Worm (Caenorhabditis elegans) whole organism, young adult: ENCODE results near the gene gmpr-1.

ENCODE experiments used
- F52B5.7 ChIP-seq: sonication (generic microtip); optimal IDR thresholded peaks from 2 replicates; lab custom pipeline; 2016; ENCODE audit warnings: mild to moderate bottlenecking, missing genetic modification characterization, missing compliant biosample characterization
- F57A8.1 ChIP-seq: fragments of 200-800 bp; sonication (Bioruptor generic); optimal IDR thresholded peaks from 2 replicates; lab custom pipeline; 2018; ENCODE audit warnings: mild to moderate bottlenecking, missing genetic modification characterization, moderate library complexity, missing compliant biosample characterization
- K12H6.12 ChIP-seq: fragments of 200-800 bp; sonication (Bioruptor generic); optimal IDR thresholded peaks from 2 replicates; lab custom pipeline; 2018; ENCODE audit warnings: mild to moderate bottlenecking, missing genetic modification characterization, missing compliant biosample characterization
- Y53F4B.3 ChIP-seq: fragments of 200-800 bp; sonication (Bioruptor generic); IDR thresholded peaks from 2 replicates; pipeline ENCODE4 v1.3.6; 2022; ENCODE audit warnings: missing genetic modification reagents, missing genetic modification characterization, missing compliant biosample characterization
- akir-1 ChIP-seq: fragments of 200-800 bp; sonication (Bioruptor generic); optimal IDR thresholded peaks from 2 replicates; lab custom pipeline; 2018; ENCODE audit warnings: mild to moderate bottlenecking, missing genetic modification characterization, moderate library complexity, missing compliant biosample characterization
- bed-2 ChIP-seq: fragments of 200-800 bp; sonication (Bioruptor generic); IDR thresholded peaks from 2 replicates; pipeline ENCODE4 v1.3.6; 2022; ENCODE audit warnings: missing genetic modification reagents, missing genetic modification characterization, missing compliant biosample characterization
- cebp-1 ChIP-seq, 2 experiments: fragments of 200-800 bp in 1 of 2; sonication (Bioruptor generic) in 1 of 2; sonication (generic microtip) in 1 of 2; IDR thresholded peaks in 1 of 2; optimal IDR thresholded peaks in 1 of 2; 2 replicates each; pipeline versions ENCODE4 v1.3.6 to Lab custom; 2017 to 2022; ENCODE audit warnings: missing compliant biosample characterization in 2 of 2, missing genetic modification characterization in 2 of 2, mild to moderate bottlenecking in 1 of 2, missing genetic modification reagents in 1 of 2, moderate library complexity in 1 of 2
- ceh-100 ChIP-seq: fragments of 200-800 bp; sonication (Bioruptor generic); IDR thresholded peaks from 2 replicates; pipeline ENCODE4 v1.3.6; 2022; ENCODE audit warnings: missing genetic modification reagents, missing genetic modification characterization, missing compliant biosample characterization
- ceh-58 ChIP-seq: fragments of 200-800 bp; sonication (Bioruptor generic); IDR thresholded peaks from 2 replicates; pipeline ENCODE4 v1.3.6; 2022; ENCODE audit warnings: missing genetic modification characterization, missing compliant biosample characterization
- chd-7 ChIP-seq: sonication (generic microtip); optimal IDR thresholded peaks from 2 replicates; lab custom pipeline; 2016; ENCODE audit warnings: mild to moderate bottlenecking, missing genetic modification characterization, moderate library complexity, missing compliant biosample characterization
- dpff-1 ChIP-seq: sonication (generic microtip); optimal IDR thresholded peaks from 2 replicates; lab custom pipeline; 2017; ENCODE audit warnings: mild to moderate bottlenecking, missing genetic modification characterization, missing compliant biosample characterization
- egrh-3 ChIP-seq: fragments of 200-800 bp; sonication (Bioruptor generic); IDR thresholded peaks from 2 replicates; pipeline ENCODE4 v1.3.6; 2022; ENCODE audit warnings: missing genetic modification reagents, missing genetic modification characterization, missing compliant biosample characterization
- him-1 ChIP-seq: sonication (generic microtip); optimal IDR thresholded peaks from 2 replicates; lab custom pipeline; 2016; ENCODE audit warnings: missing genotype, missing genetic modification reagents, missing genetic modification characterization, missing compliant biosample characterization
- hlh-12 ChIP-seq: sonication (generic microtip); optimal IDR thresholded peaks from 2 replicates; lab custom pipeline; 2016; ENCODE audit warnings: missing genetic modification characterization, missing compliant biosample characterization
- hmg-20 ChIP-seq: fragments of 200-800 bp; sonication (Bioruptor generic); IDR thresholded peaks from 2 replicates; pipeline ENCODE4 v1.3.6; 2022; ENCODE audit warnings: missing genetic modification reagents, missing genetic modification characterization, missing compliant biosample characterization
- lag-1 ChIP-seq: fragments of 200-800 bp; sonication (Bioruptor generic); IDR thresholded peaks from 2 replicates; pipeline ENCODE4 v1.3.6; 2022; ENCODE audit warnings: missing genetic modification reagents, missing genetic modification characterization, missing compliant biosample characterization
- lin-26 ChIP-seq: fragments of 200-800 bp; sonication (Bioruptor generic); IDR thresholded peaks from 2 replicates; pipeline ENCODE4 v1.3.6; 2022; ENCODE audit warnings: missing genetic modification reagents, missing genetic modification characterization, missing compliant biosample characterization
- lin-35 ChIP-seq, 3 experiments: fragments of 150-350 bp in 2 of 3; sonication (generic microtip) in 1 of 3; optimal IDR thresholded peaks; 2 replicates each; lab custom pipeline; 2014 to 2018; ENCODE audit warnings: missing biosample characterization in 3 of 3, missing genetic modification characterization in 3 of 3, missing genetic modification reagents in 3 of 3
- lin-54 ChIP-seq: fragments of 200-800 bp; sonication (Bioruptor generic); optimal IDR thresholded peaks from 2 replicates; lab custom pipeline; 2018; ENCODE audit warnings: mild to moderate bottlenecking, missing genetic modification characterization, missing compliant biosample characterization
- madf-6 ChIP-seq: fragments of 200-800 bp; sonication (Bioruptor generic); IDR thresholded peaks from 2 replicates; pipeline ENCODE4 v1.3.6; 2022; ENCODE audit warnings: missing genetic modification reagents, missing genetic modification characterization, missing compliant biosample characterization
- madf-8 ChIP-seq: fragments of 200-800 bp; sonication (Bioruptor generic); conservative IDR thresholded peaks from 2 replicates; pipeline ENCODE4 v1.3.6; 2022; ENCODE audit warnings: missing genetic modification reagents, missing genetic modification characterization, missing compliant biosample characterization
- mcd-1 ChIP-seq: fragments of 200-800 bp; sonication (Bioruptor generic); IDR thresholded peaks from 2 replicates; pipeline ENCODE4 v1.3.6; 2022; ENCODE audit warnings: missing genetic modification reagents, missing genetic modification characterization, missing compliant biosample characterization
- mxl-1 ChIP-seq: sonication (generic microtip); optimal IDR thresholded peaks from 2 replicates; lab custom pipeline; 2016; ENCODE audit warnings: missing genetic modification characterization, missing compliant biosample characterization
- nhr-120 ChIP-seq: fragments of 200-800 bp; sonication (Bioruptor generic); IDR thresholded peaks from 2 replicates; pipeline ENCODE4 v1.3.6; 2022; ENCODE audit warnings: missing genetic modification characterization, missing compliant biosample characterization
- rec-8 ChIP-seq, 2 experiments: sonication (generic microtip); optimal IDR thresholded peaks; 2 replicates each; lab custom pipeline; 2016; ENCODE audit warnings: mild to moderate bottlenecking in 2 of 2, missing genetic modification characterization in 2 of 2, missing genetic modification reagents in 2 of 2, missing genotype in 2 of 2, missing biosample characterization in 1 of 2, missing compliant biosample characterization in 1 of 2, moderate library complexity in 1 of 2
- somi-1 ChIP-seq: fragments of 200-800 bp; sonication (Bioruptor generic); optimal IDR thresholded peaks from 2 replicates; lab custom pipeline; 2018; ENCODE audit warnings: mild to moderate bottlenecking, missing genetic modification characterization, missing compliant biosample characterization
- unc-130 ChIP-seq: sonication (generic microtip); optimal IDR thresholded peaks from 2 replicates; lab custom pipeline; 2016; ENCODE audit warnings: missing genetic modification reagents, missing genetic modification characterization, missing compliant biosample characterization

The gmpr-1 gene

ce11 chrV:4341736-4342135 lies 29.4 kb downstream of the gmpr-1 start:
- TF ChIP-seq cebp-1 (GFP tag; IDR thresholded peaks at IDR 0.05; lab: Robert Waterston, UW), result peak; percentile 72; the same call in 1 of the 2 replicates
- TF ChIP-seq cebp-1 (tag; optimal IDR thresholded peaks at IDR 0.05; lab: Kevin White, UChicago), result peak; percentile 88
- no peak for TF ChIP-seq him-1 (tag; lab: Kevin White, UChicago)
- TF ChIP-seq, all 124 proteins: peak for 1

- TF ChIP-seq mcd-1 (GFP tag; lab: Robert Waterston, UW) (peak; percentile 17; the same call in 1 of the 2 replicates), unc-130 (GFP tag; lab: Kevin White, UChicago) (no peak), chd-7 (tag; lab: Kevin White, UChicago) (no peak), F57A8.1 (GFP tag; lab: Kevin White, UChicago) (no peak), madf-6 (GFP tag; lab: Robert Waterston, UW) (0 out of 2 replicates have a peak, but pooled peaks have one; percentile 26), lin-26 (no peak), K12H6.12 (tag; lab: Kevin White, UChicago) (no peak), ceh-58 (GFP tag; lab: Robert Waterston, UW) (no peak), lag-1 (GFP tag; lab: Robert Waterston, UW) (no peak), hlh-12 (tag; lab: Kevin White, UChicago) (no peak), rec-8 (tag; optimal IDR thresholded peaks at IDR 0.05; lab: Kevin White, UChicago) (no peak), nhr-120 (GFP tag; lab: Robert Waterston, UW) (no peak), somi-1 (no peak), ceh-100 (GFP tag; lab: Robert Waterston, UW) (no peak), F52B5.7 (tag; lab: Kevin White, UChicago) (peak; percentile 33), madf-8 (GFP tag; lab: Robert Waterston, UW) (no peak), mxl-1 (tag; lab: Kevin White, UChicago) (no peak), dpff-1 (tag; lab: Kevin White, UChicago) (no peak)
Measured at ce11 chrV:4341208-4341607, 30.0 kb downstream of the gmpr-1 start, which contains the start of gene glrx-3. TSS of gene glrx-3 (minus strand) at chrV:4341308.

DNA sequence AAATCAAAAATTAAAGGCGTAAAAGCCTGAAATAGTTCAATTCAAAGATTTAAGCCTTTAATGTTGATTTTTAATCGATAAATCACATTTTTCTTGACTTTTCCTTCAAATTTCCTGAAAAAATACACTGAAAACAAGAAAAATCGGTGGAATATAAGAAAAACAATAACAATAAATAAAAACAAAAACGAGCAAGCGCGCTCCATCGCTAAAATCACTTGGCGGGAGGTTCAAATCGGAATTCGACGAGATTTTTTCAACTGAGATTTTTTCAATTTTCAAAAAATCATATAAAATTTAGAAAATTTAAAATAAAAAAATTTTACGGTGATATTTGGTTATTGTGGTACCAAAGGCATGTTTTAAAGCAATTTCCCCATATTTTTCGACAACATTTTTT lies 31.7 kb downstream of the gmpr-1 start:
- TF ChIP-seq mxl-1 (tag; lab: Kevin White, UChicago) (no peak), lin-35 (GFP tag; optimal IDR thresholded peaks at IDR 0.05; lab: Kevin White, UChicago) (peak in 1 of 3 experiments; percentile 39), akir-1 (no peak), lin-54 (GFP tag; lab: Kevin White, UChicago) (no peak), hmg-20 (GFP tag; lab: Robert Waterston, UW) (no peak), mcd-1 (GFP tag; lab: Robert Waterston, UW) (peak; percentile 47), bed-2 (no peak)

ce11 chrV:4336462-4336861 lies 34.7 kb downstream of the gmpr-1 start, which contains the start of gene irld-1:
TSS of gene irld-1 (plus strand) at chrV:4336762.
- TF ChIP-seq egrh-3 (GFP tag; lab: Robert Waterston, UW), result peak; percentile 85
- TF ChIP-seq, all 124 proteins: peak for 1; not testable (repeated sequence) for 123

DNA sequence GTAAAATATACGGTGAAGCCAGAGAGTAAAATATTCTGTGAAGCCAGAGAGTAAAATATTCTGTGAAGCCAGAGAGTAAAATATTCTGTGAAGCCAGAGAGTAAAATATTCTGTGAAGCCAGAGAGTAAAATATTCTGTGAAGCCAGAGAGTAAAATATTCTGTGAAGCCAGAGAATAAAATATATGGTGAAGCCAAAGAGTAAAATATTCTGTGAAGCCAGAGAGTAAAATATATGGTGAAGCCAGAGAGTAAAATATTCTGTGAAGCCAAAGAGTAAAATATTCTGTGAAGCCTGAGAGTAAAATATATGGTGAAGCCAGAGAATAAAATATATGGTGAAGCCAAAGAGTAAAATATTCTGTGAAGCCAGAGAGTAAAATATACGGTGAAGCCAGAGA lies 35.5 kb downstream of the gmpr-1 start:
- TF ChIP-seq egrh-3 (GFP tag; lab: Robert Waterston, UW) (peak; percentile 92), Y53F4B.3 (GFP tag; lab: Robert Waterston, UW) (peak; percentile 62; the same call in 1 of the 2 replicates)
- TF ChIP-seq, all 124 proteins: peak for 2; not testable (repeated sequence) for 122

DNA sequence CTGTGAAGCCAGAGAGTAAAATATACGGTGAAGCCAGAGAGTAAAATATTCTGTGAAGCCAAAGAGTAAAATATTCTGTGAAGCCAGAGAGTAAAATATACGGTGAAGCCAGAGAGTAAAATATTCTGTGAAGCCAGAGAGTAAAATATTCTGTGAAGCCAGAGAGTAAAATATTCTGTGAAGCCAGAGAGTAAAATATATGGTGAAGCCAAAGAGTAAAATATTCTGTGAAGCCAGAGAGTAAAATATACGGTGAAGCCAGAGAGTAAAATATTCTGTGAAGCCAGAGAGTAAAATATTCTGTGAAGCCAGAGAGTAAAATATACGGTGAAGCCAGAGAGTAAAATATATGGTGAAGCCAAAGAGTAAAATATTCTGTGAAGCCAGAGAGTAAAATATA lies 37.0 kb downstream of the gmpr-1 start:
- TF ChIP-seq Y53F4B.3 (GFP tag; lab: Robert Waterston, UW), result peak; percentile 61; the same call in 1 of the 2 replicates
- peak; percentile 92 for TF ChIP-seq egrh-3 (GFP tag; lab: Robert Waterston, UW)
